Fruit fly (Drosophila melanogaster) whole organism, embryonic: ENCODE measurements around the gene CG9737.

Experiments
- CG11456 ChIP-seq: fragments of 200-800 bp; sonication (Bioruptor generic); IDR thresholded peaks from 3 replicates; pipeline ENCODE4 v1.3.6; 2022; ENCODE audit warnings: missing biosample characterization, missing genetic modification characterization
- CG12236 ChIP-seq: fragments of 200-800 bp; sonication (Bioruptor generic); optimal IDR thresholded peaks from 2 replicates; lab custom pipeline; 2016; ENCODE audit warnings: missing biosample characterization, missing genetic modification characterization
- CG12659 ChIP-seq: fragments of 200-800 bp; sonication (Bioruptor generic); optimal IDR thresholded peaks from 3 replicates; lab custom pipeline; 2017; ENCODE audit warnings: mild to moderate bottlenecking, missing biosample characterization, missing genetic modification reagents, missing genetic modification characterization
- CG12769 ChIP-seq: fragments of 200-800 bp; sonication (Bioruptor generic); optimal IDR thresholded peaks from 2 replicates; lab custom pipeline; 2019; ENCODE audit warnings: missing biosample characterization, mild to moderate bottlenecking, missing genetic modification characterization, moderate library complexity
- CG13775 ChIP-seq: fragments of 200-800 bp; sonication (Bioruptor generic); optimal IDR thresholded peaks from 3 replicates; lab custom pipeline; 2017; ENCODE audit warnings: missing biosample characterization, mild to moderate bottlenecking, missing genetic modification characterization
- CG14441 ChIP-seq: fragments of 200-800 bp; sonication (Bioruptor generic); IDR thresholded peaks from 2 replicates; pipeline ENCODE4 v1.3.6; 2022; ENCODE audit warnings: missing biosample characterization, missing genetic modification characterization
- CG14710 ChIP-seq: fragments of 200-800 bp; sonication (Bioruptor generic); optimal IDR thresholded peaks from 3 replicates; lab custom pipeline; 2019; ENCODE audit warnings: missing biosample characterization, mild to moderate bottlenecking, missing genetic modification characterization, moderate library complexity
- CG14965 ChIP-seq: fragments of 200-800 bp; sonication (Bioruptor generic); optimal IDR thresholded peaks from 2 replicates; lab custom pipeline; 2016; ENCODE audit warnings: missing biosample characterization, missing genetic modification characterization, borderline replicate concordance
- CG1647 ChIP-seq: fragments of 200-800 bp; sonication (Bioruptor generic); optimal IDR thresholded peaks from 3 replicates; lab custom pipeline; 2016; ENCODE audit warnings: missing biosample characterization, missing genetic modification characterization
- CG2202 ChIP-seq: fragments of 200-800 bp; sonication (Bioruptor generic); optimal IDR thresholded peaks from 2 replicates; lab custom pipeline; 2018; ENCODE audit warnings: missing biosample characterization, mild to moderate bottlenecking, missing genetic modification characterization
- CG2678 ChIP-seq: fragments of 200-800 bp; sonication (Bioruptor generic); optimal IDR thresholded peaks from 3 replicates; lab custom pipeline; 2019; ENCODE audit warnings: missing biosample characterization, mild to moderate bottlenecking, missing genetic modification characterization, moderate library complexity
- CG4820 ChIP-seq: fragments of 200-800 bp; sonication (Bioruptor generic); optimal IDR thresholded peaks from 3 replicates; lab custom pipeline; 2016; ENCODE audit warnings: missing biosample characterization, missing genetic modification characterization
- CG5180 ChIP-seq: fragments of 200-800 bp; sonication (Bioruptor generic); optimal IDR thresholded peaks from 3 replicates; lab custom pipeline; 2017; ENCODE audit warnings: missing biosample characterization, missing genetic modification characterization, mild to moderate bottlenecking, moderate library complexity, missing genetic modification reagents
- CG6683 ChIP-seq: fragments of 200-800 bp; sonication (Bioruptor generic); optimal IDR thresholded peaks from 2 replicates; lab custom pipeline; 2017; ENCODE audit warnings: missing biosample characterization, mild to moderate bottlenecking, missing genetic modification characterization, missing genetic modification reagents
- CG6689 ChIP-seq: fragments of 200-800 bp; sonication (Bioruptor generic); IDR thresholded peaks from 2 replicates; pipeline ENCODE4 v1.3.6; 2022; ENCODE audit warnings: missing biosample characterization, missing genetic modification characterization
- CG7987 ChIP-seq: fragments of 200-800 bp; sonication (Bioruptor generic); optimal IDR thresholded peaks from 2 replicates; lab custom pipeline; 2018; ENCODE audit warnings: missing biosample characterization, mild to moderate bottlenecking, missing genetic modification characterization, moderate library complexity
- CG8290 ChIP-seq, 3 experiments: fragments of 200-800 bp; sonication (Bioruptor generic); optimal IDR thresholded peaks; 2 replicates each; lab custom pipeline; 2016 to 2019; ENCODE audit warnings: missing biosample characterization in 3 of 3, missing genetic modification characterization in 3 of 3, mild to moderate bottlenecking in 2 of 3, moderate library complexity in 1 of 3
- Dbx ChIP-seq: fragments of 200-800 bp; sonication (Bioruptor generic); IDR thresholded peaks from 3 replicates; pipeline ENCODE4 v1.3.6; 2022; ENCODE audit warnings: missing biosample characterization, missing genetic modification characterization
- Dp ChIP-seq: fragments of 200-800 bp; sonication (Bioruptor generic); optimal IDR thresholded peaks from 2 replicates; lab custom pipeline; 2018; ENCODE audit warnings: missing biosample characterization, mild to moderate bottlenecking, missing genetic modification characterization, moderate library complexity
- Ets65A ChIP-seq: fragments of 200-800 bp; sonication (Bioruptor generic); peaks from one replicate; lab custom pipeline; 2016; ENCODE audit warnings: missing biosample characterization, missing genetic modification characterization
- HmgZ ChIP-seq: fragments of 200-800 bp; sonication (Bioruptor generic); optimal IDR thresholded peaks from 2 replicates; lab custom pipeline; 2018; ENCODE audit warnings: missing biosample characterization, mild to moderate bottlenecking, missing genetic modification characterization
- Hmr ChIP-seq: fragments of 200-800 bp; sonication (Bioruptor generic); optimal IDR thresholded peaks from 3 replicates; lab custom pipeline; 2017; ENCODE audit warnings: mild to moderate bottlenecking, missing biosample characterization, missing genetic modification reagents, missing genetic modification characterization
- Hsf ChIP-seq: fragments of 200-800 bp; sonication (Bioruptor generic); optimal IDR thresholded peaks from 3 replicates; lab custom pipeline; 2016; ENCODE audit warnings: missing biosample characterization, missing genetic modification characterization
- MESR4 ChIP-seq: fragments of 200-800 bp; sonication (Bioruptor generic); optimal IDR thresholded peaks from 2 replicates; lab custom pipeline; 2018; ENCODE audit warnings: missing biosample characterization, mild to moderate bottlenecking, missing genetic modification characterization, moderate library complexity
- Meics ChIP-seq: fragments of 200-800 bp; sonication (Bioruptor generic); optimal IDR thresholded peaks from 2 replicates; lab custom pipeline; 2017; ENCODE audit warnings: missing biosample characterization, mild to moderate bottlenecking, missing genetic modification characterization
- Myb ChIP-seq: fragments of 200-800 bp; sonication (Bioruptor generic); optimal IDR thresholded peaks from 2 replicates; lab custom pipeline; 2016; ENCODE audit warnings: missing biosample characterization, missing genetic modification characterization
- NC2α ChIP-seq: fragments of 200-800 bp; sonication (Bioruptor generic); optimal IDR thresholded peaks from 2 replicates; lab custom pipeline; 2016; ENCODE audit warnings: missing biosample characterization, missing genetic modification characterization
- NfI ChIP-seq: fragments of 200-800 bp; sonication (Bioruptor generic); optimal IDR thresholded peaks from 3 replicates; lab custom pipeline; 2018; ENCODE audit warnings: missing biosample characterization, mild to moderate bottlenecking, missing genetic modification characterization, moderate library complexity
- Rfx ChIP-seq: fragments of 200-800 bp; sonication (Bioruptor generic); IDR thresholded peaks from 2 replicates; pipeline ENCODE4 v1.3.6; 2022; ENCODE audit warnings: missing biosample characterization, missing genetic modification characterization
- Rx ChIP-seq: fragments of 200-800 bp; sonication (Bioruptor generic); IDR thresholded peaks from 2 replicates; pipeline ENCODE4 v1.3.6; 2022; ENCODE audit warnings: missing biosample characterization, missing genetic modification characterization
- Vsx1 ChIP-seq: fragments of 200-800 bp; sonication (Bioruptor generic); optimal IDR thresholded peaks from 2 replicates; lab custom pipeline; 2017; ENCODE audit warnings: missing biosample characterization, mild to moderate bottlenecking, missing genetic modification characterization, missing genetic modification reagents
- Xrp1 ChIP-seq: fragments of 200-800 bp; sonication (Bioruptor generic); IDR thresholded peaks from 2 replicates; pipeline ENCODE4 v1.3.6; 2022; ENCODE audit warnings: missing biosample characterization, missing genetic modification characterization
- ara ChIP-seq: fragments of 200-800 bp; sonication (Bioruptor generic); IDR thresholded peaks from 2 replicates; pipeline ENCODE4 v1.3.6; 2022; ENCODE audit warnings: missing biosample characterization, missing genetic modification characterization
- caup ChIP-seq: fragments of 200-800 bp; sonication (Bioruptor generic); optimal IDR thresholded peaks from 3 replicates; lab custom pipeline; 2017; ENCODE audit warnings: missing biosample characterization, mild to moderate bottlenecking, missing genetic modification characterization, moderate library complexity; ENCODE audit not compliant: severe bottlenecking
- chm ChIP-seq: fragments of 200-800 bp; sonication (Bioruptor generic); IDR thresholded peaks from 2 replicates; pipeline ENCODE4 v1.3.6; 2022; ENCODE audit warnings: missing biosample characterization, missing genetic modification characterization
- cwo ChIP-seq: fragments of 200-800 bp; sonication (Bioruptor generic); optimal IDR thresholded peaks from 3 replicates; lab custom pipeline; 2017; ENCODE audit warnings: missing biosample characterization, missing genetic modification characterization, mild to moderate bottlenecking, moderate library complexity, missing genetic modification reagents
- ems ChIP-seq: fragments of 200-800 bp; sonication (Bioruptor generic); optimal IDR thresholded peaks from 3 replicates; lab custom pipeline; 2016; ENCODE audit warnings: missing biosample characterization, missing genetic modification characterization
- fd3F ChIP-seq: fragments of 200-800 bp; sonication (Bioruptor generic); optimal IDR thresholded peaks from 2 replicates; lab custom pipeline; 2018; ENCODE audit warnings: missing biosample characterization, mild to moderate bottlenecking, missing genetic modification characterization, moderate library complexity
- hb ChIP-seq: fragments of 200-800 bp; sonication (Bioruptor generic); IDR thresholded peaks from 3 replicates; pipeline ENCODE4 v1.3.6; 2022; ENCODE audit warnings: missing biosample characterization, missing genetic modification characterization; ENCODE audit not compliant: partially characterized antibody
- insv ChIP-seq, 2 experiments: fragments of 200-800 bp; sonication (Bioruptor generic); optimal IDR thresholded peaks; 3 replicates each; lab custom pipeline; 2016 to 2018; ENCODE audit warnings: missing biosample characterization in 2 of 2, missing genetic modification characterization in 2 of 2
- jigr1 ChIP-seq: fragments of 200-800 bp; sonication (Bioruptor generic); IDR thresholded peaks from 3 replicates; pipeline ENCODE4 v1.3.6; 2022; ENCODE audit warnings: missing biosample characterization, missing genetic modification characterization
- org-1 ChIP-seq: fragments of 200-800 bp; sonication (Bioruptor generic); optimal IDR thresholded peaks from 2 replicates; lab custom pipeline; 2017; ENCODE audit warnings: missing biosample characterization, missing genetic modification characterization
- pb ChIP-seq: fragments of 200-800 bp; sonication (Bioruptor generic); optimal IDR thresholded peaks from 3 replicates; lab custom pipeline; 2016; ENCODE audit warnings: missing biosample characterization, missing genetic modification characterization
- pros ChIP-seq: fragments of 200-800 bp; sonication (Bioruptor generic); optimal IDR thresholded peaks from 3 replicates; lab custom pipeline; 2019; ENCODE audit warnings: missing biosample characterization, mild to moderate bottlenecking, missing genetic modification characterization, moderate library complexity
- pum ChIP-seq: fragments of 200-800 bp; sonication (Bioruptor generic); optimal IDR thresholded peaks from 2 replicates; lab custom pipeline; 2016; ENCODE audit warnings: missing biosample characterization, missing genetic modification characterization
- pzg ChIP-seq: fragments of 200-800 bp; sonication (Bioruptor generic); optimal IDR thresholded peaks from 3 replicates; lab custom pipeline; 2018; ENCODE audit warnings: missing biosample characterization, mild to moderate bottlenecking, missing genetic modification characterization, moderate library complexity
- rib ChIP-seq: fragments of 200-800 bp; sonication (Bioruptor generic); IDR thresholded peaks from 2 replicates; pipeline ENCODE4 v1.3.6; 2022; ENCODE audit warnings: missing biosample characterization, missing genetic modification characterization
- row ChIP-seq: fragments of 200-800 bp; sonication (Bioruptor generic); IDR thresholded peaks from 3 replicates; pipeline ENCODE4 v1.3.6; 2022; ENCODE audit warnings: missing biosample characterization, missing genetic modification characterization
- stwl ChIP-seq: fragments of 200-800 bp; sonication (Bioruptor generic); optimal IDR thresholded peaks from 3 replicates; lab custom pipeline; 2018; ENCODE audit warnings: missing biosample characterization, mild to moderate bottlenecking, missing genetic modification characterization, moderate library complexity
- zen2 ChIP-seq: fragments of 200-800 bp; sonication (Bioruptor generic); IDR thresholded peaks from 3 replicates; pipeline ENCODE4 v1.3.6; 2022; ENCODE audit warnings: missing biosample characterization, missing genetic modification characterization; ENCODE audit not compliant: partially characterized antibody

The CG9737 gene

DNA sequence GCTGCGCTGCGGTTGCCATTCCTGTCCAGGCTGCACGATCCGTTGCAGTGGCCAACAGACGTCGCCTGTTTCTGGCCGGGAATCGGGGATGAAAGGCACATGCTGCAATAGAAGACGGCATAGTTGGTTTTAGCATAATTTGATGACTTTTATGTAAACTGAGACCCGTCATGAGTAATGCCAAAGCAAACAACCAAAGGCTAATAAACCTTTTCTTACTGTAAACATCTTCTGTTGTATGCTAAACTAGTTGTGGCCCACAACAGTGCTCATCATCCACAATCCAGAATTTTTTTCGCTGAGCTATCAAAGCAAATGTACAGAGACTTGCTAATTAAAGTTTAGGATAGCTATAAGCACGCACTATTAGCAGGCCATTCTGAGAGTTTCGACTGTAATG is 44.3 kb downstream of the CG9737 start (continued):
- no peak for TF ChIP-seq CG14710 (tag; lab: Kevin White, UChicago)
- TF ChIP-seq Hsf (GFP tag; lab: Kevin White, UChicago) = no peak
- TF ChIP-seq cwo (GFP tag; lab: Kevin White, UChicago) = peak; percentile 38
- TF ChIP-seq CG13775 (GFP tag; lab: Kevin White, UChicago) = no peak
- TF ChIP-seq Dbx = 0 out of 3 replicates have a peak, but pooled peaks have one; percentile 37
- no peak for TF ChIP-seq ara (GFP tag; lab: Robert Waterston, UW)
- TF ChIP-seq Meics (GFP tag; lab: Kevin White, UChicago) = peak; percentile 47
- TF ChIP-seq Vsx1 (GFP tag; lab: Kevin White, UChicago) = peak; percentile 27
- no peak for TF ChIP-seq Dp (GFP tag; lab: Kevin White, UChicago)
- 0 out of 2 replicates have a peak, but pooled peaks have one; percentile 17 for TF ChIP-seq Xrp1 (GFP tag; lab: Robert Waterston, UW)
- peak; percentile 1 for TF ChIP-seq CG5180 (GFP tag; lab: Kevin White, UChicago)
- peak; percentile 50 for TF ChIP-seq CG12769 (tag; lab: Kevin White, UChicago)
- TF ChIP-seq insv (GFP tag; optimal IDR thresholded peaks at IDR 0.05; lab: Kevin White, UChicago) = no peak
- TF ChIP-seq ems (GFP tag; lab: Kevin White, UChicago) = no peak
- no peak for TF ChIP-seq MESR4 (GFP tag; lab: Kevin White, UChicago)
- TF ChIP-seq pb (GFP tag; lab: Kevin White, UChicago) = no peak
- no peak for TF ChIP-seq NfI
- no peak for TF ChIP-seq org-1 (GFP tag; lab: Kevin White, UChicago)
- TF ChIP-seq CG1647 (GFP tag; lab: Kevin White, UChicago) = peak; percentile 11
- TF ChIP-seq CG11456 = no peak
- TF ChIP-seq CG12659 = peak; percentile 19
- TF ChIP-seq pum (GFP tag; lab: Kevin White, UChicago) = no peak
- TF ChIP-seq CG8290 (GFP tag; optimal IDR thresholded peaks at IDR 0.05; lab: Kevin White, UChicago) = no peak
- TF ChIP-seq CG8290 (tag; optimal IDR thresholded peaks at IDR 0.05; lab: Kevin White, UChicago) = peak in 1 of 2 experiments; percentile 65
- no peak for TF ChIP-seq Rx (GFP tag; lab: Robert Waterston, UW)
- no peak for TF ChIP-seq zen2 (GFP tag; lab: Robert Waterston, UW)
- TF ChIP-seq fd3F = peak; percentile 23
- TF ChIP-seq CG4820 = no peak
- no peak for TF ChIP-seq CG14965
- peak; percentile 43; the same call in 1 of the 2 replicates for TF ChIP-seq Rfx (GFP tag; lab: Robert Waterston, UW)
- no peak for TF ChIP-seq pros (GFP tag; lab: Kevin White, UChicago)
- TF ChIP-seq CG2678 (tag; lab: Kevin White, UChicago) = peak; percentile 67
- peak; percentile 45 for TF ChIP-seq HmgZ
- TF ChIP-seq hb (GFP tag; lab: Robert Waterston, UW) = no peak
- TF ChIP-seq Ets65A (GFP tag; lab: Kevin White, UChicago) = peak; percentile 57
- 0 out of 2 replicates have a peak, but pooled peaks have one; percentile 9 for TF ChIP-seq CG6689 (GFP tag; lab: Robert Waterston, UW)
- TF ChIP-seq CG12236 (GFP tag; lab: Kevin White, UChicago) = no peak
- TF ChIP-seq Hmr (GFP tag; lab: Kevin White, UChicago) = peak; percentile 79
- TF ChIP-seq stwl (tag; lab: Kevin White, UChicago) = no peak
- TF ChIP-seq rib (GFP tag; lab: Robert Waterston, UW) = peak; percentile 36; the same call in 1 of the 2 replicates
- no peak for TF ChIP-seq row (GFP tag; lab: Robert Waterston, UW)
- no peak for TF ChIP-seq CG2202 (tag; lab: Kevin White, UChicago)
- TF ChIP-seq CG6683 (GFP tag; lab: Kevin White, UChicago) = peak; percentile 15
- no peak for TF ChIP-seq pzg
- no peak for TF ChIP-seq NC2α (GFP tag; lab: Kevin White, UChicago)
- TF ChIP-seq CG7987 (GFP tag; lab: Kevin White, UChicago) = no peak
- no peak for TF ChIP-seq Myb (GFP tag; lab: Kevin White, UChicago)
- TF ChIP-seq caup (GFP tag; lab: Kevin White, UChicago) = peak; percentile 26
- no peak for TF ChIP-seq chm
- no peak for TF ChIP-seq CG14441 (GFP tag; lab: Robert Waterston, UW)
- TF ChIP-seq jigr1 = no peak
